Fruit fly (Drosophila melanogaster): Measurements from ENCODE around the gene CG6290.

The CG6290 gene

DNA sequence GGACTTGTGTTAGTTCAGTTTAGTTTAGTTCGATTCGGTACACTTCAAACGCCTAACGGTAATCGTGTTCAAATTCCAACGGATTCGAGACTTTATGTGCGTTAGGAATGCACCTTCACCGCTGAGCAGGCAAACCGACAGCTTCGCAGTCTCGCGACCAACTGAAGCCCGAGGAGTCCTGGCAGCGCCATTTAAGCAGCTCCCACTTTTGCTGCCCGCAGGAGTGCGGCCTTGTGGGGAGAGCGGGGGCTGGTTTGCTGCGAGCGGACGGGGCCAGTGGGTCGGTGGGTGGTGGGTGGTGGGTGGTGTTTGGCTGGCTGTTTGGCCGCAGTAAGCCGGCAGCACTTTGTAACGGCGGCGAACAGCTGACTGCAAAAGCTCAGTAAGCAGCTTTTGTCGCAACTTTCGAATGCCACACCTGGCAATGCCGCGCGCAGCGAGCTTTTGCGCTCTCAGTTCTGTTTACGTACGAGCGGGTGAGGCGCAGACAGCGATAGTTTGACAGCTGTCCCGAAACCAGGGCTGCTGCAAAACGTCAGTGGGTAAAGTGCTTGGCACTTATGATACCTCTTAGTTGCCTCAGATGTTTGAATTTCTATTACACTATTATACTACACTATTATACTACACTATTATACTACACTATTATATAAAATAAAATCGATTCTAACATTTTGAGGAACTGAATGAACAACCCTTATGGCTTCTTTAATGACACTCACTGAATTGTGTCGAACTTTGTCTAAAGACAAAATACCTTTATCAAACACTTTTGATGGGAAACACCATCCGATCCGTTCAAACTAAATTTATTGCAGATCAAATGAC is 42.2 kb downstream of the CG6290 start, which contains the start of gene CG32547:
TSS of gene CG32547 (minus strand) at position 181 of the 828 bp plus-strand sequence.
- TF ChIP-seq CG7101 (tag; optimal IDR thresholded peaks at IDR 0.05) (peak; percentile 0), pad (GFP tag; optimal IDR thresholded peaks at IDR 0.05) (peak; percentile 15), bab1 (GFP tag; optimal IDR thresholded peaks at IDR 0.05) (peak; percentile 57), ovo (GFP tag; optimal IDR thresholded peaks at IDR 0.05) (no peak), CG14711 (tag; optimal IDR thresholded peaks at IDR 0.05) (peak; percentile 29)

DNA sequence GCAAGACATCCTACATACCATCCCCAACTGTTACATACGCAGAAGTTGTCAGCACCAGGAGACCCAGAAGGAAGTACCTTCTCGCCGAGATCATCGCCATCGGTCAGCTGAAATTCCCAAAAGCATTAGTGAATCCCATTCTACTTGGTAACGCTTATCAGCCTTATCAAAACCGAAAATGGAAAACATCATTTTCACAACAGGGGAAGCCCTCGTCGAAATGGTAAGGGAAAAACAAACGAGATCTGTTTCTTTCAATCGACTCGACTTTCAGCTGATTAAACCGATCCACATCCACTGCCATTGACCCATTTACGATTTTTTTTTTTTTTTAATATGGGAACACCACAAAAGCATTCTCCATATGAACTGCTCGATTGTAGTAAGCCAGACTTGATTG is 45.2 kb downstream of the CG6290 start:
- TF ChIP-seq tj (GFP tag; optimal IDR thresholded peaks at IDR 0.05), result no peak
- TF ChIP-seq cic (GFP tag; optimal IDR thresholded peaks at IDR 0.05), result no peak
- no peak for TF ChIP-seq CG12768 (GFP tag; optimal IDR thresholded peaks at IDR 0.05)
- no peak for TF ChIP-seq CG14711 (tag; optimal IDR thresholded peaks at IDR 0.05)
- no peak for TF ChIP-seq kay (GFP tag; ENCODE audit: borderline replicate concordance)
- TF ChIP-seq CG11617 (GFP tag; optimal IDR thresholded peaks at IDR 0.05), result no peak
- no peak for TF ChIP-seq toe (GFP tag; optimal IDR thresholded peaks at IDR 0.05)
- TF ChIP-seq ovo (GFP tag; optimal IDR thresholded peaks at IDR 0.05), result no peak

DNA sequence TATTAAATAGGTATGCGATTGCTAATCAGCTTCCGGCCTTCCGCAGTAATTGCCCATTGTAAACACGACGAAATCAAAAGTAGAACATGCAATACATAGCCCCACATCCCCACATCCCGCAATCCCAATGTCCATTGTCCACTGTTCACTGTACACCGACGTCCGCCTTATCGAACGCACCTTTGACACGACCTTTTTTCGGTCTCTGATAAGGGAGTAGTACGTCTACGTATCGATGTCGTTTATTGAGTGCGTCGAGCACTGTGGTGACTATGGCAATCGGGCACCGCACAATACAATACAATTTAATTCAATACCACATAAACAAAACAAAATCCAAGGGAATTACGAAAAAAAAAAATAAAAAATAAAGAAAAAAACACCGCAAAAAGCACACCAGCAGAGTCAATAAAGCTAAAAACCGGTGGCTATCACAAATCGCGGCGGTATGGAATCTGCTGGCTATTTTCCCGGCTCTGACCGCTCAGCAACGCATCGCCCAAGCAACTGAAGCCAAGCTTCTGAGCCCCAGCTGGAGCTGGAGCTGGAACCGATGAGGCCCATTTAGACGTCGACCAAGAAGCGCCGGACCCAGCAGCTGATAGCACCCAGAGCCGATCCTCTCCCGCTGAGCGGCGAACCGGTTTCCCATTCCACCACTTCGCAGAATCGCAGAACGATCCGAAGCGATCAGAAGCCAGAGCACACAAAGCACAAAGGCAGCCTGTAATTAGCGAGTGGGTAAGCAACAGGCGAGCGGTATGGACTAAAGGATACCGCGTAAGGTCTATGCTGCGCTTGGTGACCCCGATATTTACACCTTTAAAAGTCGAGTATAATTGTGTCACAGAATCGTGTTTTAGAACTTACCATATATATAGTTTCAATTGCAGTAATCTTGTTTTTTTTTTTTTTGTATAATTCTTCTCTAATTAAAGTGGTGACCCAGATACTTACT is 46.2 kb downstream of the CG6290 start, which contains the start of gene Hayan:
TSS of gene Hayan (minus strand) at position 512 of the 958 bp plus-strand sequence.
- no peak for TF ChIP-seq Mnt (GFP tag; optimal IDR thresholded peaks at IDR 0.05)
- no peak for TF ChIP-seq kay (GFP tag; ENCODE audit: borderline replicate concordance)
- TF ChIP-seq bab1 (GFP tag; optimal IDR thresholded peaks at IDR 0.05), result no peak
- TF ChIP-seq cnc (optimal IDR thresholded peaks at IDR 0.05), result no peak
- TF ChIP-seq CG7045 (GFP tag; optimal IDR thresholded peaks at IDR 0.05), result no peak
- TF ChIP-seq toe (GFP tag; optimal IDR thresholded peaks at IDR 0.05), result no peak
- TF ChIP-seq tj (GFP tag; optimal IDR thresholded peaks at IDR 0.05), result no peak
- TF ChIP-seq Crg-1 (GFP tag; optimal IDR thresholded peaks at IDR 0.05), result no peak
- TF ChIP-seq CG7101 (tag; optimal IDR thresholded peaks at IDR 0.05), result no peak
- no peak for TF ChIP-seq CG5204 (GFP tag; optimal IDR thresholded peaks at IDR 0.05)
- TF ChIP-seq CG1620 (GFP tag; optimal IDR thresholded peaks at IDR 0.05), result no peak
- TF ChIP-seq CG33017 (tag; optimal IDR thresholded peaks at IDR 0.05), result no peak
- no peak for TF ChIP-seq CG12768 (GFP tag; optimal IDR thresholded peaks at IDR 0.05)
- TF ChIP-seq pad (GFP tag; optimal IDR thresholded peaks at IDR 0.05), result no peak
- TF ChIP-seq CG11617 (GFP tag; optimal IDR thresholded peaks at IDR 0.05), result no peak
- no peak for TF ChIP-seq Hr96 (GFP tag; optimal IDR thresholded peaks at IDR 0.05)
- TF ChIP-seq Clk (GFP tag; optimal IDR thresholded peaks at IDR 0.05), result no peak
- TF ChIP-seq CG14711 (tag; optimal IDR thresholded peaks at IDR 0.05), result no peak
- no peak for TF ChIP-seq cic (GFP tag; optimal IDR thresholded peaks at IDR 0.05)

DNA sequence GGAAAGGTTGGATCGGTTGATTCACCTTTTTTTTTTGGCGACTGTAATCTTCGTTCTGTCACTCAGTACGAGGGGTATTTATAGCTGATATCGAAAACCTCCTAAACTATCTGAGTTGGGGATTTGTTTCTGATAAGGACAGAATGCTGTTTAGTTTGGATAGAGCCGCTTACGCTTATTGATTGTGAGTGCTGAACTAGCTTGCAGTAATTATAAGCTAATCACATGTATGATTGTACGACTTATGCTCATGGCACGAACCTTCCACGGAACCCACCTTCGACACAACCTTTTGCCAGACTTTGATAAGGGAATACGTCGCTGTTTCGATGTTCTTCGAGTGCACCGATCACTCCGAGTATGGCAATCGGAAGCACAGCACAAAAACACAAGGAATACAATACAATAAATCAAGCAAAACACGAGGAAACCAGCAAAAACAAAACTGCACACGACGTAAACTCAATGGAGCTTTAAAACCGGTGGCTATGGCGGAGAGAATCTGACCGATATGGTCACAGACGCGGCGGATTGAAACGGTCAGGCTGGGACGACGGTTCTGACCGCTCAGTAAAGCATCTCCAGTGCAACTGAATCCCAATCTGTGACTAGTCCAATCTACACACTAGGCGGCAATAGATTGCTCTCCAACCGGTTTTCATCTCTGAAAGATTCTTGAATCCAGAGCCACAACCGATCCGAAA is 49.2 kb downstream of the CG6290 start, which contains the start of gene psh:
TSS of gene psh (minus strand) at position 566 of the 704 bp plus-strand sequence.
- TF ChIP-seq cic (GFP tag; optimal IDR thresholded peaks at IDR 0.05) (peak; percentile 42), CG12768 (GFP tag; optimal IDR thresholded peaks at IDR 0.05) (no peak), Mnt (GFP tag; optimal IDR thresholded peaks at IDR 0.05) (peak; percentile 20)
